Fruit fly (Drosophila melanogaster) whole organism, embryonic: Measurements from ENCODE around the gene CG31800.

Experiments used
- ATbp ChIP-seq: fragments of 200-800 bp; sonication (Bioruptor generic); optimal IDR thresholded peaks from 2 replicates; lab custom pipeline; 2017; ENCODE audit warnings: missing biosample characterization, mild to moderate bottlenecking, missing genetic modification characterization, missing genetic modification reagents
- Bdp1 ChIP-seq: fragments of 200-800 bp; sonication (Bioruptor generic); optimal IDR thresholded peaks from 3 replicates; lab custom pipeline; 2016; ENCODE audit warnings: missing biosample characterization, missing genetic modification characterization
- CG10462 ChIP-seq: fragments of 200-800 bp; sonication (Bioruptor generic); optimal IDR thresholded peaks from 2 replicates; lab custom pipeline; 2016; ENCODE audit warnings: missing biosample characterization, missing genetic modification characterization
- CG11398 ChIP-seq: fragments of 200-800 bp; sonication (Bioruptor generic); optimal IDR thresholded peaks from 2 replicates; lab custom pipeline; 2016; ENCODE audit warnings: missing biosample characterization, missing genetic modification characterization
- CG11456 ChIP-seq: fragments of 200-800 bp; sonication (Bioruptor generic); IDR thresholded peaks from 3 replicates; pipeline ENCODE4 v1.3.6; 2022; ENCODE audit warnings: missing biosample characterization, missing genetic modification characterization
- CG12155 ChIP-seq: fragments of 200-800 bp; sonication (Bioruptor generic); optimal IDR thresholded peaks from 3 replicates; lab custom pipeline; 2016; ENCODE audit warnings: missing biosample characterization, missing genetic modification characterization
- CG12219 ChIP-seq: fragments of 200-800 bp; sonication (Bioruptor generic); optimal IDR thresholded peaks from 3 replicates; lab custom pipeline; 2018; ENCODE audit warnings: missing biosample characterization, mild to moderate bottlenecking, missing genetic modification characterization
- CG12391 ChIP-seq: fragments of 200-800 bp; sonication (Bioruptor generic); optimal IDR thresholded peaks from 3 replicates; lab custom pipeline; 2018; ENCODE audit warnings: missing biosample characterization, mild to moderate bottlenecking, missing genetic modification characterization, moderate library complexity
- CG12659 ChIP-seq: fragments of 200-800 bp; sonication (Bioruptor generic); optimal IDR thresholded peaks from 3 replicates; lab custom pipeline; 2017; ENCODE audit warnings: mild to moderate bottlenecking, missing biosample characterization, missing genetic modification reagents, missing genetic modification characterization
- CG14710 ChIP-seq: fragments of 200-800 bp; sonication (Bioruptor generic); optimal IDR thresholded peaks from 3 replicates; lab custom pipeline; 2019; ENCODE audit warnings: missing biosample characterization, mild to moderate bottlenecking, missing genetic modification characterization, moderate library complexity
- CG14860 ChIP-seq: fragments of 200-800 bp; sonication (Bioruptor generic); IDR thresholded peaks from 3 replicates; pipeline ENCODE4 v1.3.6; 2022; ENCODE audit warnings: missing biosample characterization, missing genetic modification characterization; ENCODE audit not compliant: partially characterized antibody
- CG15011 ChIP-seq: fragments of 200-800 bp; sonication (Bioruptor generic); optimal IDR thresholded peaks from 3 replicates; lab custom pipeline; 2018; ENCODE audit warnings: missing biosample characterization, mild to moderate bottlenecking, missing genetic modification characterization
- CG1603 ChIP-seq: fragments of 200-800 bp; sonication (Bioruptor generic); optimal IDR thresholded peaks from 2 replicates; lab custom pipeline; 2019; ENCODE audit warnings: missing biosample characterization, mild to moderate bottlenecking, missing genetic modification characterization, moderate library complexity
- CG16779 ChIP-seq: fragments of 200-800 bp; sonication (Bioruptor generic); IDR thresholded peaks from 2 replicates; pipeline ENCODE4 v1.3.6; 2022; ENCODE audit warnings: missing biosample characterization, missing genetic modification characterization
- CG4404 ChIP-seq: fragments of 200-800 bp; sonication (Bioruptor generic); IDR thresholded peaks from 2 replicates; pipeline ENCODE4 v1.3.6; 2022; ENCODE audit warnings: missing biosample characterization, missing genetic modification characterization
- CG5245 ChIP-seq: fragments of 200-800 bp; sonication (Bioruptor generic); optimal IDR thresholded peaks from 3 replicates; lab custom pipeline; 2016; ENCODE audit warnings: missing biosample characterization, missing genetic modification characterization
- CG6654 ChIP-seq: fragments of 200-800 bp; sonication (Bioruptor generic); optimal IDR thresholded peaks from 2 replicates; lab custom pipeline; 2017; ENCODE audit warnings: missing biosample characterization, mild to moderate bottlenecking, missing genetic modification characterization
- CG6689 ChIP-seq: fragments of 200-800 bp; sonication (Bioruptor generic); IDR thresholded peaks from 2 replicates; pipeline ENCODE4 v1.3.6; 2022; ENCODE audit warnings: missing biosample characterization, missing genetic modification characterization
- CG6765 ChIP-seq: fragments of 200-800 bp; sonication (Bioruptor generic); optimal IDR thresholded peaks from 3 replicates; lab custom pipeline; 2017; ENCODE audit warnings: missing biosample characterization, mild to moderate bottlenecking, missing genetic modification characterization
- CG6791 ChIP-seq: fragments of 200-800 bp; sonication (Bioruptor generic); IDR thresholded peaks from 3 replicates; pipeline ENCODE4 v1.3.6; 2022; ENCODE audit warnings: missing biosample characterization, missing genetic modification characterization; ENCODE audit not compliant: partially characterized antibody
- CG7987 ChIP-seq: fragments of 200-800 bp; sonication (Bioruptor generic); optimal IDR thresholded peaks from 2 replicates; lab custom pipeline; 2018; ENCODE audit warnings: missing biosample characterization, mild to moderate bottlenecking, missing genetic modification characterization, moderate library complexity
- CG8924 ChIP-seq: fragments of 200-800 bp; optimal IDR thresholded peaks from 3 replicates; lab custom pipeline; 2019; ENCODE audit warnings: missing biosample characterization, mild to moderate bottlenecking, missing genetic modification characterization, moderate library complexity
- CTCF ChIP-seq: fragments of 200-800 bp; sonication (Bioruptor generic); optimal IDR thresholded peaks from 2 replicates; lab custom pipeline; 2017; ENCODE audit warnings: missing biosample characterization, mild to moderate bottlenecking, missing genetic modification characterization, moderate library complexity
- CrebB ChIP-seq: fragments of 200-800 bp; sonication (Bioruptor generic); optimal IDR thresholded peaks from 3 replicates; lab custom pipeline; 2018; ENCODE audit warnings: missing biosample characterization, mild to moderate bottlenecking, missing genetic modification characterization
- D19A ChIP-seq: fragments of 200-800 bp; optimal IDR thresholded peaks from 3 replicates; lab custom pipeline; 2019; ENCODE audit warnings: missing biosample characterization, mild to moderate bottlenecking, missing genetic modification characterization, moderate library complexity
- Fer2 ChIP-seq: fragments of 200-800 bp; sonication (Bioruptor generic); optimal IDR thresholded peaks from 2 replicates; lab custom pipeline; 2018; ENCODE audit warnings: missing biosample characterization, mild to moderate bottlenecking, missing genetic modification characterization, moderate library complexity
- Hmx ChIP-seq: fragments of 200-800 bp; sonication (Bioruptor generic); optimal IDR thresholded peaks from 2 replicates; lab custom pipeline; 2016; ENCODE audit warnings: missing biosample characterization, missing genetic modification characterization
- Hr39 ChIP-seq: fragments of >200 bp; optimal IDR thresholded peaks from 2 replicates; lab custom pipeline; 2017
- NFAT ChIP-seq: fragments of 200-800 bp; sonication (Bioruptor generic); IDR thresholded peaks from 2 replicates; pipeline ENCODE4 v1.3.6; 2022; ENCODE audit warnings: missing biosample characterization, missing genetic modification characterization
- Neu2 ChIP-seq: fragments of 200-800 bp; sonication (Bioruptor generic); optimal IDR thresholded peaks from 3 replicates; lab custom pipeline; 2016; ENCODE audit warnings: missing biosample characterization, missing genetic modification characterization, borderline replicate concordance
- Sox100B ChIP-seq: fragments of 200-800 bp; sonication (Bioruptor generic); optimal IDR thresholded peaks from 3 replicates; lab custom pipeline; 2018; ENCODE audit warnings: missing biosample characterization, mild to moderate bottlenecking, missing genetic modification characterization
- TFAM ChIP-seq: fragments of 200-800 bp; sonication (Bioruptor generic); optimal IDR thresholded peaks from 2 replicates; lab custom pipeline; 2017; ENCODE audit warnings: missing biosample characterization, missing genetic modification characterization, inconsistent platforms
- Tbp ChIP-seq: fragments of >200 bp; optimal IDR thresholded peaks from 2 replicates; lab custom pipeline; 2018; ENCODE audit warnings: missing biosample characterization, missing genetic modification characterization
- Vsx1 ChIP-seq: fragments of 200-800 bp; sonication (Bioruptor generic); optimal IDR thresholded peaks from 2 replicates; lab custom pipeline; 2017; ENCODE audit warnings: missing biosample characterization, mild to moderate bottlenecking, missing genetic modification characterization, missing genetic modification reagents
- chn ChIP-seq: fragments of 200-800 bp; sonication (Bioruptor generic); optimal IDR thresholded peaks from 2 replicates; lab custom pipeline; 2016; ENCODE audit warnings: missing biosample characterization, missing genetic modification characterization
- dysf ChIP-seq: fragments of 200-800 bp; sonication (Bioruptor generic); IDR thresholded peaks from 3 replicates; pipeline ENCODE4 v1.3.6; 2022; ENCODE audit warnings: missing biosample characterization, missing genetic modification characterization
- fd64A ChIP-seq: fragments of 200-800 bp; sonication (Bioruptor generic); optimal IDR thresholded peaks from 3 replicates; lab custom pipeline; 2018; ENCODE audit warnings: missing biosample characterization, mild to moderate bottlenecking, missing genetic modification characterization
- her ChIP-seq: fragments of 200-800 bp; sonication (Bioruptor generic); optimal IDR thresholded peaks from 2 replicates; lab custom pipeline; 2016; ENCODE audit warnings: missing biosample characterization, missing genetic modification characterization
- inv ChIP-seq: fragments of 200-800 bp; sonication (Bioruptor generic); IDR thresholded peaks from 2 replicates; pipeline ENCODE4 v1.3.6; 2022; ENCODE audit warnings: missing biosample characterization, missing genetic modification characterization; ENCODE audit not compliant: partially characterized antibody
- jigr1 ChIP-seq: fragments of 200-800 bp; sonication (Bioruptor generic); IDR thresholded peaks from 3 replicates; pipeline ENCODE4 v1.3.6; 2022; ENCODE audit warnings: missing biosample characterization, missing genetic modification characterization
- kni ChIP-seq: fragments of 200-800 bp; sonication (Bioruptor generic); optimal IDR thresholded peaks from 3 replicates; lab custom pipeline; 2017; ENCODE audit warnings: mild to moderate bottlenecking, missing biosample characterization, missing genetic modification reagents, missing genetic modification characterization
- oc ChIP-seq: fragments of 200-800 bp; sonication (Bioruptor generic); optimal IDR thresholded peaks from 2 replicates; lab custom pipeline; 2018; ENCODE audit warnings: missing biosample characterization, mild to moderate bottlenecking, missing genetic modification characterization, moderate library complexity
- pho ChIP-seq: fragments of 200-800 bp; sonication (Bioruptor generic); optimal IDR thresholded peaks from 2 replicates; lab custom pipeline; 2016; ENCODE audit warnings: missing biosample characterization, missing genetic modification characterization
- prd ChIP-seq, 3 experiments: fragments of >200 bp in 2 of 3; fragments of 200-800 bp in 1 of 3; sonication (Bioruptor generic) in 1 of 3; optimal IDR thresholded peaks in 2 of 3; IDR thresholded peaks in 1 of 3; 2 replicates in 2 of 3; 3 replicates in 1 of 3; pipeline versions ENCODE4 v1.3.6 to Lab custom; 2017 to 2022; ENCODE audit warnings: missing biosample characterization in 1 of 3, missing genetic modification characterization in 1 of 3
- ro ChIP-seq: fragments of 200-800 bp; sonication (Bioruptor generic); IDR thresholded peaks from 2 replicates; pipeline ENCODE4 v1.3.6; 2022; ENCODE audit warnings: missing biosample characterization, missing genetic modification characterization
- scrt ChIP-seq: fragments of 200-800 bp; sonication (Bioruptor generic); optimal IDR thresholded peaks from 2 replicates; lab custom pipeline; 2018; ENCODE audit warnings: missing biosample characterization, mild to moderate bottlenecking, missing genetic modification characterization, moderate library complexity
- tap ChIP-seq: fragments of 200-800 bp; optimal IDR thresholded peaks from 3 replicates; lab custom pipeline; 2019; ENCODE audit warnings: missing biosample characterization, mild to moderate bottlenecking, missing genetic modification characterization, moderate library complexity
- unc-4 ChIP-seq: fragments of 200-800 bp; sonication (Bioruptor generic); IDR thresholded peaks from 2 replicates; pipeline ENCODE4 v1.3.6; 2022; ENCODE audit warnings: missing biosample characterization, missing genetic modification characterization; ENCODE audit not compliant: partially characterized antibody
- zfh2 ChIP-seq: fragments of 200-800 bp; sonication (Bioruptor generic); optimal IDR thresholded peaks from 2 replicates; lab custom pipeline; 2016; ENCODE audit warnings: missing biosample characterization, missing genetic modification characterization

CG31800 gene

DNA sequence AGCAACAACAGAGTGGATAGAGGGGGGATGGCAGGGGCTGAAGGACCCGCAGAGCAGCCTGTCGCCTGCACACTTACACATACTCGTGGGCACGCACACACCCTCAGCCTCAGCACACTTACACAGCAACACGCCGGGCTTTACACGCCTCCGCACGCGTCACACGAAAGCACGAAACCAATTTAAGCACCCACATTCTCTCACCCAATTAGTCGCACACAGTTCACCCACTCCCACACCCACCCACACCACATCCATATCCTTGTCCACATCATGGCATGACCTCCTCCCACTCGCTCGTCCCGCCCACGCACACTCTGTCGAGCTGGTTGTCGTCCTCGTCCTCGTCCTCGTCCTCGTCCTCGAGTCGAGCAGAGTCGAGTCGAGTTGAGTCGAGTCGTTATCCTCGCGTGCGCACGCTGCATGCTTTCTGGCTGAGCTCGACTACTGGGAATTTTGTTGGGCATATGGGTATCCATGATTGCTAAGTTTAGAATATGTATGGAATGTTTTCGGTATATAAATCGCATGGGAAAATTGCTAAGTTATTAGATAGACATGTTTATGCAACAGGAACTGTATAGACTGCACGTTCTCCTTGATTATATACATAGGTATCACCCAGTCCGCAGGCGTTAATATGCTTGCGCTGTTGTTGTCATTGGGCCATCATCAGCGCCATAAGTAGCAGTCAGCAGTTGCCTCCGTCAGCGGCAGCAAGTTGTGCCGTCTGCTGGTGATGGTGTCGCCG lies 22.3 kb downstream of the CG31800 start (continued):
- TF ChIP-seq prd (optimal IDR thresholded peaks at IDR 0.05; lab: Kevin White, UChicago) (no peak), prd (GFP tag; IDR thresholded peaks at IDR 0.05; lab: Robert Waterston, UW) (peak; percentile 92), Vsx1 (GFP tag; lab: Kevin White, UChicago) (peak; percentile 21), Tbp (no peak), tap (tag; lab: Kevin White, UChicago) (peak; percentile 67), CG4404 (GFP tag; lab: Robert Waterston, UW) (peak; percentile 76), CG10462 (GFP tag; lab: Kevin White, UChicago) (peak; percentile 3), chn (peak; percentile 74), Fer2 (tag; lab: Kevin White, UChicago) (no peak), Neu2 (GFP tag; lab: Kevin White, UChicago) (no peak), pho (GFP tag; lab: Kevin White, UChicago) (peak; percentile 80), CG6791 (no peak), CG16779 (GFP tag; lab: Robert Waterston, UW) (peak; percentile 10; the same call in 1 of the 2 replicates), Sox100B (GFP tag; lab: Kevin White, UChicago) (peak; percentile 66), CG14710 (tag; lab: Kevin White, UChicago) (peak; percentile 51), TFAM (GFP tag; lab: Kevin White, UChicago) (no peak), fd64A (GFP tag; lab: Kevin White, UChicago) (peak; percentile 22), CTCF (GFP tag; lab: Kevin White, UChicago) (no peak), CG12155 (GFP tag; lab: Kevin White, UChicago) (peak; percentile 74), Hr39 (lab: Kevin White, UChicago) (no peak), CG11456 (GFP tag; lab: Robert Waterston, UW) (peak; percentile 85), CG12219 (peak; percentile 80), scrt (GFP tag; lab: Kevin White, UChicago) (peak; percentile 81), D19A (tag; lab: Kevin White, UChicago) (peak; percentile 69), CG1603 (tag; lab: Kevin White, UChicago) (peak; percentile 85), CG8924 (tag; lab: Kevin White, UChicago) (peak; percentile 87), CG11398 (GFP tag; lab: Kevin White, UChicago) (peak; percentile 65), CrebB (tag; lab: Kevin White, UChicago) (peak; percentile 73), dysf (peak; percentile 91), jigr1 (GFP tag; lab: Robert Waterston, UW) (peak; percentile 68; the same call in 2 of the 3 replicates), inv (GFP tag; lab: Robert Waterston, UW) (no peak), oc (tag; lab: Kevin White, UChicago) (peak; percentile 57), CG12659 (GFP tag; lab: Kevin White, UChicago) (peak; percentile 83), Bdp1 (peak; percentile 78), ATbp (peak; percentile 78), zfh2 (GFP tag; lab: Kevin White, UChicago) (peak; percentile 69), CG5245 (GFP tag; lab: Kevin White, UChicago) (peak; percentile 63), CG6654 (GFP tag; lab: Kevin White, UChicago) (peak; percentile 16), kni (GFP tag; lab: Kevin White, UChicago) (no peak), unc-4 (GFP tag; lab: Robert Waterston, UW) (no peak), her (GFP tag; lab: Kevin White, UChicago) (peak; percentile 84), CG6765 (GFP tag; lab: Kevin White, UChicago) (peak; percentile 8), CG14860 (GFP tag; lab: Robert Waterston, UW) (no peak), ro (GFP tag; lab: Robert Waterston, UW) (peak; percentile 60; the same call in 1 of the 2 replicates), CG7987 (GFP tag; lab: Kevin White, UChicago) (peak; percentile 54), NFAT (peak; percentile 69), Hmx (peak; percentile 16), CG12391 (tag; lab: Kevin White, UChicago) (peak; percentile 81), CG15011 (GFP tag; lab: Kevin White, UChicago) (peak; percentile 71), CG6689 (GFP tag; lab: Robert Waterston, UW) (peak; percentile 85)
